Fruit fly (Drosophila melanogaster) whole organism, pupa: ENCODE results near the gene Mgat4a.

Experiments
- CG10348 ChIP-seq: fragments of 200-800 bp; sonication (Bioruptor generic); IDR thresholded peaks from 2 replicates; pipeline ENCODE4 v1.3.6; 2022; ENCODE audit warnings: missing biosample characterization, missing genetic modification characterization
- CG12605 ChIP-seq: fragments of 200-800 bp; sonication (Bioruptor generic); IDR thresholded peaks from 2 replicates; pipeline ENCODE4 v1.3.6; 2022; ENCODE audit warnings: missing biosample characterization, missing genetic modification characterization
- CG13204 ChIP-seq: fragments of 200-800 bp; sonication (Bioruptor generic); optimal IDR thresholded peaks from 2 replicates; lab custom pipeline; 2018; ENCODE audit warnings: missing biosample characterization, mild to moderate bottlenecking, missing genetic modification characterization, moderate library complexity
- CG14655 ChIP-seq: fragments of 200-800 bp; sonication (Bioruptor generic); optimal IDR thresholded peaks from 3 replicates; lab custom pipeline; 2017; ENCODE audit warnings: mild to moderate bottlenecking, missing biosample characterization, missing genetic modification reagents, missing genetic modification characterization
- CG15710 ChIP-seq: fragments of 200-800 bp; sonication (Bioruptor generic); optimal IDR thresholded peaks from 2 replicates; lab custom pipeline; 2018; ENCODE audit warnings: missing biosample characterization, mild to moderate bottlenecking, missing genetic modification characterization, moderate library complexity
- CG17806 ChIP-seq: fragments of 200-800 bp; sonication (Bioruptor generic); optimal IDR thresholded peaks from 2 replicates; lab custom pipeline; 2018; ENCODE audit warnings: missing biosample characterization, mild to moderate bottlenecking, missing genetic modification characterization, moderate library complexity
- CG32121 ChIP-seq: fragments of 200-800 bp; sonication (Bioruptor generic); IDR thresholded peaks from 2 replicates; pipeline ENCODE4 v1.3.6; 2022; ENCODE audit warnings: missing biosample characterization, missing genetic modification characterization
- CG34367 ChIP-seq: fragments of 200-800 bp; sonication (Bioruptor generic); optimal IDR thresholded peaks from 2 replicates; lab custom pipeline; 2018; ENCODE audit warnings: missing biosample characterization, mild to moderate bottlenecking, missing genetic modification characterization
- CG4496 ChIP-seq: fragments of 200-800 bp; sonication (Bioruptor generic); IDR thresholded peaks from 3 replicates; pipeline ENCODE4 v1.3.6; 2022; ENCODE audit warnings: missing biosample characterization, missing genetic modification characterization
- CG8159 ChIP-seq: fragments of 200-800 bp; sonication (Bioruptor generic); optimal IDR thresholded peaks from 3 replicates; lab custom pipeline; 2018; ENCODE audit warnings: missing biosample characterization, mild to moderate bottlenecking, missing genetic modification characterization, moderate library complexity
- CG8301 ChIP-seq: fragments of 200-800 bp; sonication (Bioruptor generic); optimal IDR thresholded peaks from 2 replicates; lab custom pipeline; 2018; ENCODE audit warnings: missing biosample characterization, mild to moderate bottlenecking, missing genetic modification characterization
- CG9948 ChIP-seq: fragments of 200-800 bp; sonication (Bioruptor generic); optimal IDR thresholded peaks from 2 replicates; lab custom pipeline; 2018; ENCODE audit warnings: missing biosample characterization, mild to moderate bottlenecking, missing genetic modification characterization, moderate library complexity
- D1 ChIP-seq: fragments of 200-800 bp; sonication (Bioruptor generic); optimal IDR thresholded peaks from 2 replicates; lab custom pipeline; 2018; ENCODE audit warnings: missing biosample characterization, mild to moderate bottlenecking, missing genetic modification characterization, moderate library complexity
- EcR ChIP-seq: fragments of 200-800 bp; sonication (Bioruptor generic); optimal IDR thresholded peaks from 3 replicates; lab custom pipeline; 2019; ENCODE audit warnings: missing biosample characterization, missing genetic modification characterization, mild to moderate bottlenecking, moderate library complexity, missing genetic modification reagents
- Ets98B ChIP-seq: fragments of 200-800 bp; sonication (Bioruptor generic); IDR thresholded peaks from 2 replicates; pipeline ENCODE4 v1.3.6; 2022; ENCODE audit warnings: missing biosample characterization, missing genetic modification characterization
- Pif1A ChIP-seq: fragments of 200-800 bp; sonication (Bioruptor generic); optimal IDR thresholded peaks from 3 replicates; lab custom pipeline; 2016; ENCODE audit warnings: missing biosample characterization, missing genetic modification characterization
- Pif1B ChIP-seq: fragments of 200-800 bp; sonication (Bioruptor generic); optimal IDR thresholded peaks from 3 replicates; lab custom pipeline; 2016; ENCODE audit warnings: missing biosample characterization, missing genetic modification characterization
- Snoo ChIP-seq: fragments of 200-800 bp; sonication (Bioruptor generic); optimal IDR thresholded peaks from 3 replicates; lab custom pipeline; 2017; ENCODE audit warnings: missing biosample characterization, mild to moderate bottlenecking, missing genetic modification characterization, inconsistent platforms
- fd96Ca ChIP-seq: fragments of 200-800 bp; sonication (Bioruptor generic); IDR thresholded peaks from 3 replicates; pipeline ENCODE4 v1.3.6; 2022; ENCODE audit warnings: missing biosample characterization, missing genetic modification characterization
- gl ChIP-seq: fragments of 200-800 bp; sonication (Bioruptor generic); optimal IDR thresholded peaks from 2 replicates; lab custom pipeline; 2018; ENCODE audit warnings: missing biosample characterization, mild to moderate bottlenecking, missing genetic modification characterization
- rn ChIP-seq: fragments of 200-800 bp; sonication (Bioruptor generic); IDR thresholded peaks from 2 replicates; pipeline ENCODE4 v1.3.6; 2022; ENCODE audit warnings: missing biosample characterization, missing genetic modification characterization

The Mgat4a gene

dm6 chr3L:14743106-14743692 lies 18.6 kb upstream of the Mgat4a start:
- TF ChIP-seq CG9948 (tag; lab: Kevin White, UChicago), result no peak
- peak; percentile 62 for TF ChIP-seq EcR (GFP tag; lab: Kevin White, UChicago)
- TF ChIP-seq Ets98B (GFP tag; lab: Robert Waterston, UW), result no peak
- TF ChIP-seq CG34367 (tag; lab: Kevin White, UChicago), result no peak
- TF ChIP-seq CG32121 (GFP tag; lab: Robert Waterston, UW), result no peak
- TF ChIP-seq, all 21 proteins: peak for 1

DNA sequence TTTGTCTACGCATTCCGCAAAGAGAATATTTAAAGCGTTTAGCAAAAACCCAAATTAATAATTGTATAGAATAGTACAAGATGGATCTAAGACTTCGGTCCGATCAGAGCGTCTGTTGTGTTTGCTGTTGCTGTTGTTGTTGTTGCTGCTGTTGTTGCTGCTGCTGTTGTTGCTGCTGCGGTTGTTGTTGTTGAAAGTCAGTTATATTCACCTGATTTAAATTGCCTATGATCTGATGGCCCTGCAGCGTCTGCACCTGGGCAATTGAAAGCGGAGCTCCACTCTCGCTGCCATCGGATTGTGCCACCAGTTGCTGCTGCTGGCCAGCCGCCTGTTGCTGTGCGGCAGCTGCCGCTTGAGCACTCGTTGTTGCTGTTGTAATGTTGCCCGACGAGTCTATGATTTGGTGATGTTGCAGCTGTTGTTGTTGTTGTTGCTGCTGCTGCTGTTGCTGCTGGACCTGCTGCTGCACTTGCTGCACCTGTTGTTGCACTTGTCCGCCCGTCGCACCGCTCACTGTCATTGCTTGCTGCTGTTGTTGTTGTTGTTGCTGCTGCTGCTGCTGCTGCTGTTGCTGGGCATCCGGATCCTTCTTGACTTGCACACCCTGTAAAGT lies 10.7 kb upstream of the Mgat4a start:
- TF ChIP-seq rn (GFP tag; lab: Robert Waterston, UW) (no peak), CG15710 (tag; lab: Kevin White, UChicago) (no peak), CG14655 (no peak), Pif1B (GFP tag; lab: Kevin White, UChicago) (no peak), EcR (GFP tag; lab: Kevin White, UChicago) (no peak), CG32121 (GFP tag; lab: Robert Waterston, UW) (no peak), CG17806 (no peak), Snoo (no peak), CG13204 (no peak), gl (tag; lab: Kevin White, UChicago) (no peak), CG9948 (tag; lab: Kevin White, UChicago) (no peak), Ets98B (GFP tag; lab: Robert Waterston, UW) (no peak), CG10348 (no peak), CG12605 (no peak), Pif1A (GFP tag; lab: Kevin White, UChicago) (no peak), CG34367 (tag; lab: Kevin White, UChicago) (no peak), fd96Ca (GFP tag; lab: Robert Waterston, UW) (no peak), CG4496 (no peak)

dm6 chr3L:14752816-14753215 lies 9.0 kb upstream of the Mgat4a start:
- TF ChIP-seq CG4496, result no peak
- TF ChIP-seq Ets98B (GFP tag; lab: Robert Waterston, UW), result no peak
- TF ChIP-seq CG8301 (tag; lab: Kevin White, UChicago), result no peak
- TF ChIP-seq CG12605, result no peak
- no peak for TF ChIP-seq CG34367 (tag; lab: Kevin White, UChicago)
- TF ChIP-seq D1 (tag; lab: Kevin White, UChicago), result no peak
- no peak for TF ChIP-seq Snoo
- TF ChIP-seq Pif1A (GFP tag; lab: Kevin White, UChicago), result no peak
- no peak for TF ChIP-seq fd96Ca (GFP tag; lab: Robert Waterston, UW)
- no peak for TF ChIP-seq CG8159 (tag; lab: Kevin White, UChicago)
- TF ChIP-seq EcR (GFP tag; lab: Kevin White, UChicago), result no peak

DNA sequence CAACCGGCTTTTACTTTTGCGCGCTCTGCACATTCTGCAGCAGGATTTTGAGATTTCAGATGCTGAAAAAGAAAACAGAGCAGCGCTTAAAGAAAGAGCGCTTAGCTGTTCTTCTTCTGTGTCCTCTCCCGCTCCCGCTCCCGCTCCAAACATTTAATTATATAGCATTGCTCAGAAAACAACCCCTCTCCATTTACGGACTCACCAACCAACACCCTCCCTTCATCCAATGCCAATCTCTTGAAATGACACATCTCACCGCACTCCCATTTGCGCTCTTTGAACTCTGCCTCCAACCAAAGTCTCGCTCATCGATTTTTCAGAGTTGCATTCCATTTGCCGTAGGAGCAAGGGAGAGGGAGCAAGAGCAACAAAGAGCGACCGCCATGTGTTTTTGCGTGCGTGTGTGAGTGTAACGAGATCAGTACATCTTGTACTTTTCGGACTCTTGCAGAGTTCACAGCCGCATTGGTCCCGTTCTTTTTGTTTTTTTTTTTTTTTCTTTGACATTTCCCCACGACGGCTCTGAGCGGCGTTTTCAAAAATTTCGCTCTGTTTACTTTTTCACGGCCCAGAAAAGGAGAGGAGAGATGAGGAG lies 6.7 kb upstream of the Mgat4a start:
- TF ChIP-seq CG32121 (GFP tag; lab: Robert Waterston, UW), result 0 out of 2 replicates have a peak, but pooled peaks have one; percentile 9
- peak; percentile 74; the same call in 1 of the 3 replicates for TF ChIP-seq fd96Ca (GFP tag; lab: Robert Waterston, UW)
- TF ChIP-seq Snoo, result peak; percentile 6
- peak; percentile 40; the same call in 1 of the 3 replicates for TF ChIP-seq CG4496
- peak; percentile 57 for TF ChIP-seq Pif1B (GFP tag; lab: Kevin White, UChicago)
- peak; percentile 67 for TF ChIP-seq gl (tag; lab: Kevin White, UChicago)
- TF ChIP-seq CG13204, result peak; percentile 80
- peak; percentile 73 for TF ChIP-seq Pif1A (GFP tag; lab: Kevin White, UChicago)
- TF ChIP-seq CG12605, result peak; percentile 65; the same call in 1 of the 2 replicates
- peak; percentile 32; the same call in 1 of the 2 replicates for TF ChIP-seq Ets98B (GFP tag; lab: Robert Waterston, UW)
- TF ChIP-seq D1 (tag; lab: Kevin White, UChicago), result no peak
- TF ChIP-seq rn (GFP tag; lab: Robert Waterston, UW), result no peak
- peak; percentile 84 for TF ChIP-seq EcR (GFP tag; lab: Kevin White, UChicago)
- no peak for TF ChIP-seq CG14655

DNA sequence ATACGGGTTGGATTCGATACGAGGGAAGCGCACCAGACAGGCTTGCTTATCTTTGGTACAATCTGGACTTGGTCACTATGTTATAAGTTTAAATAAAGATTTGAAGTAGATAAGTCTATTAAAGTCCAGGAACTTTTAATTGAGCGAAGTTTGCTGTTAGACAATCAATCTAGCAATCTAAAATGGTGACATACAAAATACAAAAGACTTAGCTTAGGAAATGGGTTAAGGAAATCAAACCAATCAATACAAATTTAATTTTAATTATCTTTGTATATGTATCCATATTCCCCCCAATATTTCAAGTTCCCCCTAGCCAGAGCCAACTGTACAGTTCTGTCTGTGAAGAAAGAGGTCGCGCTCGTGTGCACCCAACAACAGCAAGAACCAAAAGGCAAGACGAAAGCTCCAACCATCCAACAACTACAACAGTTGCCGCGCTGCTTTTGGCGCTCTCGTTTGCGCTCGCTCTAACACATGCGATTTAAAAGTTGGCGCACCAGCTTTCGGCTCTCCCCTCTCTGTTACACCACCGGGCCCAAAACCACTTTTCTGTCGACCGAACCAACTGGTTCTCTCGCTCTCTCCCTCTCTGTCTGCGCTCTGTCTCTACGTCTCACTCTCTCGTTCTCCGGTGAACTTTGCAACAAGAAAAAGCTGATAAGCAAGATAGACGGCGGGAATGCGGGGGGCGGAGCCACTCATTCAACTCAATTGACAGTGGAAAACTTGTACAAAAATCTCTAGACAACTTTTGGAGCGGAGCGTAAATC lies 5.7 kb upstream of the Mgat4a start:
- TF ChIP-seq Pif1B (GFP tag; lab: Kevin White, UChicago) (peak; percentile 49), CG14655 (peak; percentile 93), fd96Ca (GFP tag; lab: Robert Waterston, UW) (peak; percentile 73), CG15710 (tag; lab: Kevin White, UChicago) (peak; percentile 87), CG32121 (GFP tag; lab: Robert Waterston, UW) (peak; percentile 69), CG12605 (peak; percentile 75), CG8159 (tag; lab: Kevin White, UChicago) (peak; percentile 89), CG17806 (peak; percentile 85), CG10348 (peak; percentile 68), Snoo (peak; percentile 68), CG9948 (tag; lab: Kevin White, UChicago) (peak; percentile 81), Pif1A (GFP tag; lab: Kevin White, UChicago) (peak; percentile 82), EcR (GFP tag; lab: Kevin White, UChicago) (peak; percentile 93), CG8301 (tag; lab: Kevin White, UChicago) (peak; percentile 88), gl (tag; lab: Kevin White, UChicago) (peak; percentile 82), Ets98B (GFP tag; lab: Robert Waterston, UW) (peak; percentile 59), CG4496 (peak; percentile 65; the same call in 2 of the 3 replicates), rn (GFP tag; lab: Robert Waterston, UW) (peak; percentile 17), D1 (tag; lab: Kevin White, UChicago) (peak; percentile 70), CG34367 (tag; lab: Kevin White, UChicago) (peak; percentile 75), CG13204 (peak; percentile 84)
